Fruit fly (Drosophila melanogaster): Measurements from ENCODE around the gene CG10581.
A peak's percentile ranks its signal among the peaks of the same experiment; 100 is the strongest.

- TF ChIP-seq CG33017 (tag; optimal IDR thresholded peaks at IDR 0.05) (no peak), pad (GFP tag; optimal IDR thresholded peaks at IDR 0.05) (no peak), CG12768 (GFP tag; optimal IDR thresholded peaks at IDR 0.05) (no peak), Mnt (GFP tag; optimal IDR thresholded peaks at IDR 0.05) (peak; percentile 28), CG11617 (GFP tag; optimal IDR thresholded peaks at IDR 0.05) (no peak), CG1620 (GFP tag; optimal IDR thresholded peaks at IDR 0.05) (no peak), Clk (GFP tag; optimal IDR thresholded peaks at IDR 0.05) (no peak), tj (GFP tag; optimal IDR thresholded peaks at IDR 0.05) (peak; percentile 34)
Measured at dm6 chr3L:21023364-21023763, 10.6 kb downstream of the CG10581 start.
